Worm (Caenorhabditis elegans) whole organism, L1 larva: Measurements from ENCODE around the gene lpd-9.

Experiments used
- aly-2 ChIP-seq: fragments of 150-350 bp; optimal IDR thresholded peaks from 2 replicates; lab custom pipeline; 2014; ENCODE audit warnings: missing biosample characterization, missing genetic modification characterization
- fkh-4 ChIP-seq: sonication (generic microtip); optimal IDR thresholded peaks from 2 replicates; lab custom pipeline; 2016; ENCODE audit warnings: missing compliant biosample characterization, missing genetic modification characterization, borderline replicate concordance
- lin-15B ChIP-seq: fragments of 150-350 bp; sonication (generic microtip); optimal IDR thresholded peaks from 3 replicates; lab custom pipeline; 2014; ENCODE audit warnings: missing biosample characterization, missing genetic modification characterization
- nhr-19 ChIP-seq: fragments of 200-800 bp; sonication (Bioruptor generic); conservative IDR thresholded peaks from 2 replicates; pipeline ENCODE4 v1.3.6; 2022; ENCODE audit warnings: missing genetic modification characterization, missing compliant biosample characterization
- nhr-28 ChIP-seq: fragments of 150-350 bp; optimal IDR thresholded peaks from 2 replicates; lab custom pipeline; 2014; ENCODE audit warnings: missing biosample characterization, missing genetic modification characterization
- nhr-77 ChIP-seq: fragments of 150-350 bp; optimal IDR thresholded peaks from 2 replicates; lab custom pipeline; 2014; ENCODE audit warnings: missing biosample characterization, missing genetic modification characterization
- pag-3 ChIP-seq: sonication (generic microtip); optimal IDR thresholded peaks from 2 replicates; lab custom pipeline; 2017; ENCODE audit warnings: missing genetic modification characterization, mild to moderate bottlenecking, missing compliant biosample characterization, antibody characterized with exemption, borderline replicate concordance; ENCODE audit not compliant: insufficient read depth

DNA sequence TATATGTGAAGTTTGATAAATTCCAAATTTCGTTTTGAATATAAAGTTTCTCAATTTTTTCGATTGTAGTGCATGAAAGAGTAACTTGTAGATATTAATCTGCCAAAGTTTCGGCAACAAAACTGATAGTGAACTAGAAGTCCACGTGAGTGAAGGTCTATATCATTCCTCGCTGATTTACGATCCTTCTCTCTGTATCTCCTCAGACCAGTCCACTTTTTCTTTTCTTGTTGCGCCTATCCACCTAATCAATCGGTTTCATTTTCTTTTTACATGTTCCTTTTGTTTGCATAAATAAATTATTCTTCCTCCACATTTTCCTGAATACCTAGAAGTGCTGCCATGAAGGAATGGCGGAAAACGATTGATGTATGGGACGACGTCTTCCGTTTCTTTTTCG is 15.0 kb upstream of the lpd-9 start:
- TF ChIP-seq aly-2 (tag; lab: Kevin White, UChicago), result no peak
- TF ChIP-seq fkh-4 (tag; lab: Kevin White, UChicago), result no peak
- no peak for TF ChIP-seq nhr-77 (tag; lab: Kevin White, UChicago)
- no peak for TF ChIP-seq pag-3 (tag; lab: Kevin White, UChicago)
- no peak for TF ChIP-seq nhr-19 (GFP tag; lab: Robert Waterston, UW)
- no peak for TF ChIP-seq lin-15B (tag; lab: Kevin White, UChicago)
- no peak for TF ChIP-seq nhr-28 (tag; lab: Kevin White, UChicago)
